Fruit fly (Drosophila melanogaster) whole organism, wandering third instar larva: ENCODE measurements around the gene CG32260.

Experiments used
- CG32264 ChIP-seq: fragments of 200-800 bp; sonication (Bioruptor generic); optimal IDR thresholded peaks from 2 replicates; lab custom pipeline; 2016; ENCODE audit warnings: missing biosample characterization, missing genetic modification characterization
- CG9705 ChIP-seq: fragments of 200-800 bp; sonication (Bioruptor generic); optimal IDR thresholded peaks from 2 replicates; lab custom pipeline; 2018; ENCODE audit warnings: missing biosample characterization, mild to moderate bottlenecking, missing genetic modification characterization
- Dfd ChIP-seq: fragments of >200 bp; optimal IDR thresholded peaks from 2 replicates; lab custom pipeline; 2017; ENCODE audit warnings: missing biosample characterization, missing genetic modification characterization
- Hnf4 ChIP-seq: fragments of 200-800 bp; sonication (Bioruptor generic); optimal IDR thresholded peaks from 2 replicates; lab custom pipeline; 2016; ENCODE audit warnings: missing biosample characterization, mild to moderate bottlenecking, missing genetic modification characterization
- Hr83 ChIP-seq: fragments of 200-300 bp; sonication (Bioruptor generic); optimal IDR thresholded peaks from 2 replicates; lab custom pipeline; 2016; ENCODE audit warnings: missing biosample characterization, mild to moderate bottlenecking, missing genetic modification characterization, moderate library complexity; ENCODE audit not compliant: poor library complexity, severe bottlenecking
- Jra ChIP-seq: sonication (Bioruptor generic); optimal IDR thresholded peaks from 2 replicates; lab custom pipeline; 2016; ENCODE audit warnings: missing biosample characterization, missing genetic modification characterization
- br ChIP-seq: fragments of 200-800 bp; sonication (Bioruptor generic); optimal IDR thresholded peaks from 2 replicates; lab custom pipeline; 2016; ENCODE audit warnings: missing biosample characterization, missing genetic modification characterization
- dl ChIP-seq, 2 experiments: fragments of 175-275, 200-275 bp in 1 of 2; fragments of 200-275 bp in 1 of 2; sonication (Bioruptor generic); optimal IDR thresholded peaks; lab custom pipeline; 2018; ENCODE audit warnings: mild to moderate bottlenecking in 2 of 2, missing biosample characterization in 2 of 2, missing genetic modification characterization in 2 of 2, moderate library complexity in 2 of 2; ENCODE audit not compliant: partially characterized antibody in 2 of 2, insufficient read depth in 1 of 2
- pan ChIP-seq: fragments of >200 bp; optimal IDR thresholded peaks from 2 replicates; lab custom pipeline; 2017
- psq ChIP-seq: fragments of 200-800 bp; sonication (Bioruptor generic); optimal IDR thresholded peaks from 3 replicates; lab custom pipeline; 2017; ENCODE audit warnings: missing biosample characterization, mild to moderate bottlenecking, missing genetic modification characterization, moderate library complexity
- sage ChIP-seq: fragments of 200-800 bp; sonication (Bioruptor generic); optimal IDR thresholded peaks from 2 replicates; lab custom pipeline; 2016; ENCODE audit warnings: missing biosample characterization, mild to moderate bottlenecking, missing genetic modification characterization
- tai ChIP-seq: sonication (Bioruptor generic); optimal IDR thresholded peaks from 2 replicates; lab custom pipeline; 2016; ENCODE audit warnings: missing biosample characterization, missing genetic modification characterization

- TF ChIP-seq Dfd (GFP tag; lab: Kevin White, UChicago) (no peak), sage (GFP tag; lab: Kevin White, UChicago) (no peak), dl (GFP tag; optimal IDR thresholded peaks at IDR 0.05; lab: Kevin White, UChicago; ENCODE audit: insufficient read depth in 1 of 2, partially characterized antibody in 2 of 2) (no peak), Hnf4 (GFP tag; lab: Kevin White, UChicago) (no peak), CG9705 (GFP tag; lab: Kevin White, UChicago) (no peak), pan (lab: Kevin White, UChicago) (no peak), br (GFP tag; lab: Kevin White, UChicago) (no peak), Jra (GFP tag; lab: Kevin White, UChicago) (no peak), psq (GFP tag; lab: Kevin White, UChicago) (no peak), Hr83 (GFP tag; lab: Kevin White, UChicago) (no peak), CG32264 (GFP tag; lab: Kevin White, UChicago) (no peak), tai (GFP tag; lab: Kevin White, UChicago) (no peak)
These were observed 32.0 kb upstream of the CG32260 start for dm6 chr3L:4110212-4110611.
